Worm (Caenorhabditis elegans): ENCODE results near the gene btb-19.

DNA sequence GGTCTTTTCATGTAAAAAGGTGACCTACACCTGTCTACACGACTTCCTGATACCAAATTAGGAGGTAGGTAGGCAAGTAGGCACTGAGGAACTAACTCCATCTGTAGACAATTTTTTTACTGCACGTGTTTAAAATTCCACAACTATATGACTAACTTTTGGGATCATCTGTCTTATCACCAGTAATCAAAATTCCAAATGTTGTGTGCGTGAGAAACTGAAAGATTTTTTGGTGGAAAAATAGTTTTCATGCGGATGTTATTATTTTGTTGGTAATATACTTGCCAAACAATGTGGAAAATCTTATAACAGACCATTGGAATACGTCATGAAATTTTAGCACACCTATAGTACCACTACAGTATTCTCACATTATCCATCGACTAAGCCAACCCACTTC lies 10.7 kb downstream of the btb-19 start, which contains the start of gene K10H10.13:
- TF ChIP-seq hlh-4 (tag; optimal IDR thresholded peaks at IDR 0.05) (no peak), mdl-1 (tag; optimal IDR thresholded peaks at IDR 0.05) (no peak), unc-62 (GFP tag; optimal IDR thresholded peaks at IDR 0.05) (no peak), nhr-11 (tag; optimal IDR thresholded peaks at IDR 0.05) (no peak), unc-130 (tag; optimal IDR thresholded peaks at IDR 0.05) (no peak), skn-1 (tag; optimal IDR thresholded peaks at IDR 0.05) (no peak), blmp-1 (tag; optimal IDR thresholded peaks at IDR 0.05) (no peak), ama-1 (optimal IDR thresholded peaks at IDR 0.05) (no peak), unc-30 (tag; optimal IDR thresholded peaks at IDR 0.05) (no peak), nhr-90 (tag; optimal IDR thresholded peaks at IDR 0.05; ENCODE audit: poor library complexity) (no peak), ztf-11 (tag; optimal IDR thresholded peaks at IDR 0.05) (no peak), alr-1 (tag; optimal IDR thresholded peaks at IDR 0.05; ENCODE audit: borderline replicate concordance) (no peak)

All from whole organism, L1 larva.